Worm (Caenorhabditis elegans) whole organism, young adult: ENCODE data around the gene F34D10.9.

Source experiments
- B0035.1 ChIP-seq: sonication (generic microtip); optimal IDR thresholded peaks from 2 replicates; lab custom pipeline; 2016; ENCODE audit warnings: missing genetic modification characterization, mild to moderate bottlenecking, missing compliant biosample characterization, missing genotype, missing genetic modification reagents
- B0336.3 ChIP-seq: fragments of 200-800 bp; sonication (Bioruptor generic); IDR thresholded peaks from 2 replicates; pipeline ENCODE4 v1.3.6; 2022; ENCODE audit warnings: missing genetic modification characterization, missing compliant biosample characterization
- D2030.7 ChIP-seq: fragments of 200-800 bp; sonication (Bioruptor generic); IDR thresholded peaks from 2 replicates; pipeline ENCODE4 v1.3.6; 2022; ENCODE audit warnings: missing genetic modification reagents, missing genetic modification characterization, missing compliant biosample characterization
- K11D2.4 ChIP-seq: fragments of 200-800 bp; sonication (Bioruptor generic); IDR thresholded peaks from 2 replicates; pipeline ENCODE4 v1.3.6; 2022; ENCODE audit warnings: missing genetic modification reagents, missing genetic modification characterization, missing compliant biosample characterization
- Y53F4B.3 ChIP-seq: fragments of 200-800 bp; sonication (Bioruptor generic); IDR thresholded peaks from 2 replicates; pipeline ENCODE4 v1.3.6; 2022; ENCODE audit warnings: missing genetic modification reagents, missing genetic modification characterization, missing compliant biosample characterization
- Y67H2A.10 ChIP-seq: fragments of 200-800 bp; sonication (Bioruptor generic); conservative IDR thresholded peaks from 2 replicates; pipeline ENCODE4 v1.3.6; 2022; ENCODE audit warnings: missing genetic modification reagents, missing genetic modification characterization, missing compliant biosample characterization
- Y79H2A.3 ChIP-seq: fragments of 200-800 bp; sonication (Bioruptor generic); conservative IDR thresholded peaks from 2 replicates; pipeline ENCODE4 v1.3.6; 2022; ENCODE audit warnings: missing genetic modification reagents, missing genetic modification characterization, missing compliant biosample characterization
- ama-1 ChIP-seq, 3 experiments: fragments of 150-350 bp in 1 of 3; sonication (generic microtip) in 2 of 3; optimal IDR thresholded peaks; 2 replicates each; lab custom pipeline; 2014 to 2018; ENCODE audit warnings: missing biosample characterization in 2 of 3, missing genetic modification characterization in 2 of 3, missing genetic modification reagents in 2 of 3
- athp-1 ChIP-seq: sonication (generic microtip); optimal IDR thresholded peaks from 2 replicates; lab custom pipeline; 2017; ENCODE audit warnings: mild to moderate bottlenecking, missing genetic modification characterization, missing compliant biosample characterization
- attf-3 ChIP-seq: fragments of 200-800 bp; sonication (Bioruptor generic); conservative IDR thresholded peaks from 2 replicates; pipeline ENCODE4 v1.3.6; 2022; ENCODE audit warnings: missing genetic modification reagents, missing genetic modification characterization, missing compliant biosample characterization
- cebp-1 ChIP-seq, 2 experiments: fragments of 200-800 bp in 1 of 2; sonication (Bioruptor generic) in 1 of 2; sonication (generic microtip) in 1 of 2; IDR thresholded peaks in 1 of 2; optimal IDR thresholded peaks in 1 of 2; 2 replicates each; pipeline versions ENCODE4 v1.3.6 to Lab custom; 2017 to 2022; ENCODE audit warnings: missing compliant biosample characterization in 2 of 2, missing genetic modification characterization in 2 of 2, mild to moderate bottlenecking in 1 of 2, missing genetic modification reagents in 1 of 2, moderate library complexity in 1 of 2
- ceh-40 ChIP-seq: fragments of 200-800 bp; sonication (Bioruptor generic); IDR thresholded peaks from 2 replicates; pipeline ENCODE4 v1.3.6; 2022; ENCODE audit warnings: missing genetic modification characterization, missing compliant biosample characterization
- ceh-58 ChIP-seq: fragments of 200-800 bp; sonication (Bioruptor generic); IDR thresholded peaks from 2 replicates; pipeline ENCODE4 v1.3.6; 2022; ENCODE audit warnings: missing genetic modification characterization, missing compliant biosample characterization
- ceh-79 ChIP-seq: sonication (generic microtip); optimal IDR thresholded peaks from 2 replicates; lab custom pipeline; 2017; ENCODE audit warnings: mild to moderate bottlenecking, missing genetic modification characterization, missing compliant biosample characterization
- ceh-91 ChIP-seq: fragments of 200-800 bp; sonication (Bioruptor generic); IDR thresholded peaks from 2 replicates; pipeline ENCODE4 v1.3.6; 2022; ENCODE audit warnings: missing genetic modification reagents, missing genetic modification characterization, missing compliant biosample characterization
- chd-7 ChIP-seq: sonication (generic microtip); optimal IDR thresholded peaks from 2 replicates; lab custom pipeline; 2016; ENCODE audit warnings: mild to moderate bottlenecking, missing genetic modification characterization, moderate library complexity, missing compliant biosample characterization
- efl-1 ChIP-seq: fragments of 150-350 bp; optimal IDR thresholded peaks from 2 replicates; lab custom pipeline; 2014; ENCODE audit warnings: missing biosample characterization, missing genetic modification reagents, missing genetic modification characterization
- egrh-3 ChIP-seq: fragments of 200-800 bp; sonication (Bioruptor generic); IDR thresholded peaks from 2 replicates; pipeline ENCODE4 v1.3.6; 2022; ENCODE audit warnings: missing genetic modification reagents, missing genetic modification characterization, missing compliant biosample characterization
- gei-17 ChIP-seq: fragments of 200-800 bp; sonication (Bioruptor generic); optimal IDR thresholded peaks from 2 replicates; lab custom pipeline; 2018; ENCODE audit warnings: mild to moderate bottlenecking, missing genetic modification characterization, missing compliant biosample characterization
- hmg-1.2 ChIP-seq: fragments of 200-800 bp; sonication (Bioruptor generic); IDR thresholded peaks from 2 replicates; pipeline ENCODE4 v1.3.6; 2022; ENCODE audit warnings: missing genetic modification reagents, missing genetic modification characterization, missing compliant biosample characterization
- lin-26 ChIP-seq: fragments of 200-800 bp; sonication (Bioruptor generic); IDR thresholded peaks from 2 replicates; pipeline ENCODE4 v1.3.6; 2022; ENCODE audit warnings: missing genetic modification reagents, missing genetic modification characterization, missing compliant biosample characterization
- lin-40 ChIP-seq: sonication (generic microtip); optimal IDR thresholded peaks from 2 replicates; lab custom pipeline; 2016; ENCODE audit warnings: missing genetic modification characterization, mild to moderate bottlenecking, missing compliant biosample characterization, missing genotype, missing genetic modification reagents
- lir-1 ChIP-seq: fragments of 200-800 bp; sonication (Bioruptor generic); conservative IDR thresholded peaks from 2 replicates; pipeline ENCODE4 v1.3.6; 2022; ENCODE audit warnings: missing genetic modification reagents, missing genetic modification characterization, missing compliant biosample characterization
- madf-6 ChIP-seq: fragments of 200-800 bp; sonication (Bioruptor generic); IDR thresholded peaks from 2 replicates; pipeline ENCODE4 v1.3.6; 2022; ENCODE audit warnings: missing genetic modification reagents, missing genetic modification characterization, missing compliant biosample characterization
- mcd-1 ChIP-seq: fragments of 200-800 bp; sonication (Bioruptor generic); IDR thresholded peaks from 2 replicates; pipeline ENCODE4 v1.3.6; 2022; ENCODE audit warnings: missing genetic modification reagents, missing genetic modification characterization, missing compliant biosample characterization
- nfya-2 ChIP-seq: fragments of 200-800 bp; sonication (Bioruptor generic); IDR thresholded peaks from 2 replicates; pipeline ENCODE4 v1.3.6; 2022; ENCODE audit warnings: missing genetic modification reagents, missing genetic modification characterization, missing compliant biosample characterization
- nfyb-1 ChIP-seq: fragments of 200-800 bp; sonication (Bioruptor generic); IDR thresholded peaks from 2 replicates; pipeline ENCODE4 v1.3.6; 2022; ENCODE audit warnings: missing genetic modification reagents, missing genetic modification characterization, missing compliant biosample characterization
- nhr-27 ChIP-seq: fragments of 200-800 bp; sonication (Bioruptor generic); optimal IDR thresholded peaks from 2 replicates; lab custom pipeline; 2018; ENCODE audit warnings: mild to moderate bottlenecking, missing genetic modification characterization, moderate library complexity, missing compliant biosample characterization
- pbrm-1 ChIP-seq: fragments of 200-800 bp; sonication (Bioruptor generic); IDR thresholded peaks from 2 replicates; pipeline ENCODE4 v1.3.6; 2022; ENCODE audit warnings: missing genetic modification reagents, missing genetic modification characterization, missing compliant biosample characterization
- snpc-3.4 ChIP-seq: sonication (generic microtip); optimal IDR thresholded peaks from 2 replicates; lab custom pipeline; 2017; ENCODE audit warnings: missing genetic modification characterization, mild to moderate bottlenecking, missing compliant biosample characterization, antibody characterized with exemption, moderate library complexity, missing genotype, missing genetic modification reagents
- snpc-4 ChIP-seq, 5 experiments: fragments of 150-350 bp in 1 of 5; sonication (generic microtip) in 4 of 5; optimal IDR thresholded peaks; 2 replicates each; lab custom pipeline; 2014 to 2018; ENCODE audit warnings: missing genetic modification characterization in 5 of 5, missing biosample characterization in 3 of 5, antibody characterized with exemption in 2 of 5, mild to moderate bottlenecking in 2 of 5, missing compliant biosample characterization in 2 of 5, missing genotype in 2 of 5, moderate library complexity in 2 of 5, missing genetic modification reagents in 1 of 5
- unc-130 ChIP-seq: sonication (generic microtip); optimal IDR thresholded peaks from 2 replicates; lab custom pipeline; 2016; ENCODE audit warnings: missing genetic modification reagents, missing genetic modification characterization, missing compliant biosample characterization
- ztf-22 ChIP-seq: fragments of 200-800 bp; sonication (Bioruptor generic); optimal IDR thresholded peaks from 2 replicates; lab custom pipeline; 2018; ENCODE audit warnings: mild to moderate bottlenecking, missing genetic modification characterization, moderate library complexity, missing compliant biosample characterization
- ztf-28 ChIP-seq: fragments of 200-800 bp; sonication (Bioruptor generic); IDR thresholded peaks from 2 replicates; pipeline ENCODE4 v1.3.6; 2022; ENCODE audit warnings: missing genetic modification reagents, missing genetic modification characterization, missing compliant biosample characterization

Gene F34D10.9

DNA sequence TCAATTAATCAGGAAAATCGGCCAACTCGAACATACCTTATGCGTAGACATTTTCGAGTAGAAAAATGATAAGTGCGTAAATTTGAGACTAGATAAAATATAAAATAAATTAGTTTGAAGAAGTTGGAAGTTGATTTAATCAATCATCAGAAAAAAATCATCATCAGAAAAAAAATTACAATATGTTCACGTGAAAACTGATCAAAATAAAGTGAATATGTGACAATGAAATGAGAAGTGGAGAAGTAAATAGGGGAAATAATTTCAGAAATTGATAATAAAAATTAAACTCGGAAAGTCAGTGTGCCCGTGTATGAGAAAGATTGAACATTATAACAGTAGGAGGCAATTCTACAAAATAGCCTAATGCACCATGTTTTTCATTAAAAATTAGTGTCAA is at the start of gene F34D10.9:
Gene F34D10.9, minus strand, starts transcription at position 101 of the 400 bp plus-strand sequence.
- TF ChIP-seq Y79H2A.3 = 0 out of 2 replicates have a peak, but pooled peaks have one; percentile 2
- no peak for TF ChIP-seq ceh-79 (tag; lab: Kevin White, UChicago)

DNA sequence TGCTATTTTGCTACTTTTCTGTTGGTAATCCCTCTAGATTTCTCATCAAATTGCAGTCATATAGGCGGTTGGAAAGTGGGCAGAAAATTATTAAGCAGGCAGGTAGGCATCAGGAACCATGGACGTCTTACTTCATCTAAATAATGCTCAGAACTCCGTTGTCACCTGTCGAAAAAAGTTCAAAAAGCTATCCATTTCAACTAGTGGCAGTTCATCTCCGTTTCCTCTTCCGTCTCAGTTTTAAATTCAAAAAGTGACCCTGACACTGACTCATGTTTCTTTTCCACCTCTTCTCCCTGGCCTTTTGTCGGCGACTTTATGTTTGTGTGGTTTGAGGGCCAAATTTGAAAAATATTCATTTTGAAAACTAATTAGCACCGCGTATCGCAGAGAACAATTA is 45.1 kb upstream of the F34D10.9 start:
- TF ChIP-seq nfyb-1 (GFP tag; lab: Robert Waterston, UW) (no peak), madf-6 (GFP tag; lab: Robert Waterston, UW) (no peak), nhr-27 (no peak), Y53F4B.3 (GFP tag; lab: Robert Waterston, UW) (no peak), ceh-79 (tag; lab: Kevin White, UChicago) (no peak), unc-130 (GFP tag; lab: Kevin White, UChicago) (no peak), lir-1 (GFP tag; lab: Robert Waterston, UW) (no peak), snpc-4 (GFP tag; optimal IDR thresholded peaks at IDR 0.05; lab: Kevin White, UChicago) (no peak), snpc-4 (tag; optimal IDR thresholded peaks at IDR 0.05; lab: Kevin White, UChicago) (no peak), B0336.3 (GFP tag; lab: Robert Waterston, UW) (no peak), mcd-1 (GFP tag; lab: Robert Waterston, UW) (no peak), pbrm-1 (GFP tag; lab: Robert Waterston, UW) (no peak), B0035.1 (tag; lab: Kevin White, UChicago) (no peak)

DNA sequence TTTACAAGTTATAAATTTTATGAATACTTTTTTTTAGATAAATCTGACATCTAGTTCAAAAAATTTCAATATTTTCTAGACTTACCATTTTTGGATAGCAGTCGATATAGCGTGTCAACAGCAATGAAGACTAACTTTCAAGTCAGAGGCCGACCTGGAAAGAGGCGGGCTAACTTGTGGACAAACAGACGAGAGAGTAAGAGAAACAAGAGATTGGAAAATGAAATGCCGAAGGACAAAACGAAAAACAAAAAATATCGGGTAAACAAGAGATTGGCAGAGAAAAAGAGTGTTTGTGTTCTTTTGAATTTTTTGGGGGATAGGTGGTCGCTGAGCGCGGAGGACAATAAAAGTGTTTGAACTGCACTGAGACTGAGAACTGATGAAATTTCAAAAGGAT is 43.8 kb upstream of the F34D10.9 start, which contains the start of gene lec-4:
Gene lec-4, minus strand, starts transcription at position 154 of the 400 bp plus-strand sequence.
- TF ChIP-seq efl-1 (GFP tag; lab: Kevin White, UChicago) (no peak), hmg-1.2 (peak; percentile 29; the same call in 1 of the 2 replicates), gei-17 (no peak), snpc-3.4 (no peak), athp-1 (tag; lab: Kevin White, UChicago) (no peak), pbrm-1 (GFP tag; lab: Robert Waterston, UW) (0 out of 2 replicates have a peak, but pooled peaks have one; percentile 13), K11D2.4 (GFP tag; lab: Robert Waterston, UW) (no peak), nfya-2 (no peak), Y67H2A.10 (GFP tag; lab: Robert Waterston, UW) (no peak), ama-1 (optimal IDR thresholded peaks at IDR 0.05; lab: Kevin White, UChicago) (no peak), ama-1 (GFP tag; optimal IDR thresholded peaks at IDR 0.05; lab: Kevin White, UChicago) (no peak), ztf-22 (GFP tag; lab: Kevin White, UChicago) (no peak), lin-26 (no peak), lin-40 (tag; lab: Kevin White, UChicago) (peak; percentile 15), chd-7 (tag; lab: Kevin White, UChicago) (no peak), cebp-1 (GFP tag; IDR thresholded peaks at IDR 0.05; lab: Robert Waterston, UW) (no peak), cebp-1 (tag; optimal IDR thresholded peaks at IDR 0.05; lab: Kevin White, UChicago) (peak; percentile 36)

DNA sequence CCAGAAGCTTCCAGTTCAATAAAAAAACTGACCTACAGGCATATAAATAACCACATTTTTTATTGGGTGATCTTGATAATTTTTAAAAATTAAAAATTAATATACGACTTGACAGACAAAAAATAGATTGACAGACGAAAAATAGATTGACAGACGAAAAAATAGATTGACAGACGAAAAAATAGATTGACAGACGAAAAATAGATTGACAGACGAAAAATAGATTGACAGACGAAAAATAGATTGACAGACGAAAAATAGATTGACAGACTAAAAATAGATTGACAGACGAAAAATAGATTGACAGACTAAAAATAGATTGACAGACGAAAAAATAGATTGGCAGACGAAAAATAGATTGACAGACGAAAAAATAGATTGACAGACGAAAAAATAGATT is 41.0 kb upstream of the F34D10.9 start:
- peak; percentile 76; the same call in 1 of the 2 replicates for TF ChIP-seq attf-3 (GFP tag; lab: Robert Waterston, UW)
- TF ChIP-seq egrh-3 (GFP tag; lab: Robert Waterston, UW) = peak; percentile 96
- TF ChIP-seq ceh-40 (GFP tag; lab: Robert Waterston, UW) = 0 out of 2 replicates have a peak, but pooled peaks have one; percentile 20
- peak; percentile 16; the same call in 1 of the 2 replicates for TF ChIP-seq D2030.7 (GFP tag; lab: Robert Waterston, UW)
- TF ChIP-seq Y53F4B.3 (GFP tag; lab: Robert Waterston, UW) = peak; percentile 100; the same call in 1 of the 2 replicates
- peak; percentile 70; the same call in 1 of the 2 replicates for TF ChIP-seq ceh-91 (GFP tag; lab: Robert Waterston, UW)
- 0 out of 2 replicates have a peak, but pooled peaks have one; percentile 81 for TF ChIP-seq ceh-58 (GFP tag; lab: Robert Waterston, UW)
- TF ChIP-seq ztf-28 (GFP tag; lab: Robert Waterston, UW) = 0 out of 2 replicates have a peak, but pooled peaks have one; percentile 32
